Worm (Caenorhabditis elegans) whole organism, young adult: ENCODE measurements around the gene R151.10.

Source experiments
- B0261.1 ChIP-seq: sonication (generic microtip); optimal IDR thresholded peaks from 2 replicates; lab custom pipeline; 2016; ENCODE audit warnings: mild to moderate bottlenecking, missing genetic modification characterization, moderate library complexity, missing compliant biosample characterization
- C06A6.2 ChIP-seq: fragments of 200-800 bp; sonication (Bioruptor generic); conservative IDR thresholded peaks from 2 replicates; pipeline ENCODE4 v1.3.6; 2022; ENCODE audit warnings: missing genetic modification characterization, missing compliant biosample characterization
- D2030.7 ChIP-seq: fragments of 200-800 bp; sonication (Bioruptor generic); IDR thresholded peaks from 2 replicates; pipeline ENCODE4 v1.3.6; 2022; ENCODE audit warnings: missing genetic modification reagents, missing genetic modification characterization, missing compliant biosample characterization
- F10E7.11 ChIP-seq: sonication (generic microtip); optimal IDR thresholded peaks from 2 replicates; lab custom pipeline; 2017; ENCODE audit warnings: mild to moderate bottlenecking, missing genetic modification characterization, moderate library complexity, missing compliant biosample characterization
- F22D6.2 ChIP-seq: sonication (generic microtip); optimal IDR thresholded peaks from 2 replicates; lab custom pipeline; 2016; ENCODE audit warnings: mild to moderate bottlenecking, missing genetic modification characterization, missing compliant biosample characterization
- F23B12.7 ChIP-seq: sonication (generic microtip); optimal IDR thresholded peaks from 2 replicates; lab custom pipeline; 2017; ENCODE audit warnings: missing genetic modification characterization, mild to moderate bottlenecking, missing compliant biosample characterization, antibody characterized with exemption, moderate library complexity; ENCODE audit not compliant: insufficient read depth
- F33H1.4 ChIP-seq: fragments of 200-800 bp; sonication (Bioruptor generic); IDR thresholded peaks from 2 replicates; pipeline ENCODE4 v1.3.6; 2022; ENCODE audit warnings: missing genetic modification reagents, missing genetic modification characterization, missing compliant biosample characterization
- F39B2.1 ChIP-seq: fragments of 200-800 bp; sonication (Bioruptor generic); IDR thresholded peaks from 2 replicates; pipeline ENCODE4 v1.3.6; 2022; ENCODE audit warnings: missing genetic modification reagents, missing genetic modification characterization, missing compliant biosample characterization
- F49E8.2 ChIP-seq: sonication (generic microtip); optimal IDR thresholded peaks from 3 replicates; lab custom pipeline; 2017; ENCODE audit warnings: missing genetic modification characterization, mild to moderate bottlenecking, missing compliant biosample characterization, antibody characterized with exemption, moderate library complexity; ENCODE audit not compliant: insufficient read depth
- F52B5.7 ChIP-seq: sonication (generic microtip); optimal IDR thresholded peaks from 2 replicates; lab custom pipeline; 2016; ENCODE audit warnings: mild to moderate bottlenecking, missing genetic modification characterization, missing compliant biosample characterization
- F57A8.1 ChIP-seq: fragments of 200-800 bp; sonication (Bioruptor generic); optimal IDR thresholded peaks from 2 replicates; lab custom pipeline; 2018; ENCODE audit warnings: mild to moderate bottlenecking, missing genetic modification characterization, moderate library complexity, missing compliant biosample characterization
- T07F8.4 ChIP-seq: sonication (generic microtip); optimal IDR thresholded peaks from 2 replicates; lab custom pipeline; 2016; ENCODE audit warnings: mild to moderate bottlenecking, missing genetic modification characterization, moderate library complexity, missing compliant biosample characterization
- aptf-3 ChIP-seq: fragments of 200-800 bp; sonication (Bioruptor generic); IDR thresholded peaks from 2 replicates; pipeline ENCODE4 v1.3.6; 2022; ENCODE audit warnings: missing genetic modification characterization, missing compliant biosample characterization
- ccch-3 ChIP-seq: fragments of 200-800 bp; sonication (Bioruptor generic); optimal IDR thresholded peaks from 2 replicates; lab custom pipeline; 2018; ENCODE audit warnings: mild to moderate bottlenecking, missing genetic modification characterization, missing compliant biosample characterization
- cebp-1 ChIP-seq, 2 experiments: fragments of 200-800 bp in 1 of 2; sonication (Bioruptor generic) in 1 of 2; sonication (generic microtip) in 1 of 2; IDR thresholded peaks in 1 of 2; optimal IDR thresholded peaks in 1 of 2; 2 replicates each; pipeline versions ENCODE4 v1.3.6 to Lab custom; 2017 to 2022; ENCODE audit warnings: missing compliant biosample characterization in 2 of 2, missing genetic modification characterization in 2 of 2, mild to moderate bottlenecking in 1 of 2, missing genetic modification reagents in 1 of 2, moderate library complexity in 1 of 2
- ceh-100 ChIP-seq: fragments of 200-800 bp; sonication (Bioruptor generic); IDR thresholded peaks from 2 replicates; pipeline ENCODE4 v1.3.6; 2022; ENCODE audit warnings: missing genetic modification reagents, missing genetic modification characterization, missing compliant biosample characterization
- ceh-40 ChIP-seq: fragments of 200-800 bp; sonication (Bioruptor generic); IDR thresholded peaks from 2 replicates; pipeline ENCODE4 v1.3.6; 2022; ENCODE audit warnings: missing genetic modification characterization, missing compliant biosample characterization
- ceh-79 ChIP-seq: sonication (generic microtip); optimal IDR thresholded peaks from 2 replicates; lab custom pipeline; 2017; ENCODE audit warnings: mild to moderate bottlenecking, missing genetic modification characterization, missing compliant biosample characterization
- ceh-91 ChIP-seq: fragments of 200-800 bp; sonication (Bioruptor generic); IDR thresholded peaks from 2 replicates; pipeline ENCODE4 v1.3.6; 2022; ENCODE audit warnings: missing genetic modification reagents, missing genetic modification characterization, missing compliant biosample characterization
- dox-1 ChIP-seq: fragments of 200-800 bp; sonication (Bioruptor generic); IDR thresholded peaks from 2 replicates; pipeline ENCODE4 v1.3.6; 2022; ENCODE audit warnings: missing genetic modification reagents, missing genetic modification characterization, missing compliant biosample characterization
- dpl-1 ChIP-seq: fragments of 150-350 bp; optimal IDR thresholded peaks from 2 replicates; lab custom pipeline; 2014; ENCODE audit warnings: missing biosample characterization, missing genetic modification reagents, missing genetic modification characterization
- efl-1 ChIP-seq: fragments of 150-350 bp; optimal IDR thresholded peaks from 2 replicates; lab custom pipeline; 2014; ENCODE audit warnings: missing biosample characterization, missing genetic modification reagents, missing genetic modification characterization
- egrh-3 ChIP-seq: fragments of 200-800 bp; sonication (Bioruptor generic); IDR thresholded peaks from 2 replicates; pipeline ENCODE4 v1.3.6; 2022; ENCODE audit warnings: missing genetic modification reagents, missing genetic modification characterization, missing compliant biosample characterization
- fkh-3 ChIP-seq: sonication (generic microtip); optimal IDR thresholded peaks from 2 replicates; lab custom pipeline; 2016; ENCODE audit warnings: mild to moderate bottlenecking, missing genetic modification characterization, missing compliant biosample characterization
- gei-17 ChIP-seq: fragments of 200-800 bp; sonication (Bioruptor generic); optimal IDR thresholded peaks from 2 replicates; lab custom pipeline; 2018; ENCODE audit warnings: mild to moderate bottlenecking, missing genetic modification characterization, missing compliant biosample characterization
- hmg-1.2 ChIP-seq: fragments of 200-800 bp; sonication (Bioruptor generic); IDR thresholded peaks from 2 replicates; pipeline ENCODE4 v1.3.6; 2022; ENCODE audit warnings: missing genetic modification reagents, missing genetic modification characterization, missing compliant biosample characterization
- lag-1 ChIP-seq: fragments of 200-800 bp; sonication (Bioruptor generic); IDR thresholded peaks from 2 replicates; pipeline ENCODE4 v1.3.6; 2022; ENCODE audit warnings: missing genetic modification reagents, missing genetic modification characterization, missing compliant biosample characterization
- let-526 ChIP-seq: fragments of 200-800 bp; sonication (Bioruptor generic); IDR thresholded peaks from 2 replicates; pipeline ENCODE4 v1.3.6; 2022; ENCODE audit warnings: missing genetic modification reagents, missing genetic modification characterization, missing compliant biosample characterization
- lsl-1 ChIP-seq: fragments of 200-800 bp; sonication (Bioruptor generic); optimal IDR thresholded peaks from 2 replicates; lab custom pipeline; 2018; ENCODE audit warnings: mild to moderate bottlenecking, missing genetic modification characterization, moderate library complexity, missing compliant biosample characterization
- madf-6 ChIP-seq: fragments of 200-800 bp; sonication (Bioruptor generic); IDR thresholded peaks from 2 replicates; pipeline ENCODE4 v1.3.6; 2022; ENCODE audit warnings: missing genetic modification reagents, missing genetic modification characterization, missing compliant biosample characterization
- mxl-1 ChIP-seq: sonication (generic microtip); optimal IDR thresholded peaks from 2 replicates; lab custom pipeline; 2016; ENCODE audit warnings: missing genetic modification characterization, missing compliant biosample characterization
- sdz-38 ChIP-seq: sonication (generic microtip); optimal IDR thresholded peaks from 2 replicates; lab custom pipeline; 2016; ENCODE audit warnings: missing genotype, missing genetic modification characterization, missing compliant biosample characterization
- snpc-1.3 ChIP-seq: sonication (generic microtip); optimal IDR thresholded peaks from 2 replicates; lab custom pipeline; 2017; ENCODE audit warnings: missing genetic modification characterization, mild to moderate bottlenecking, missing compliant biosample characterization, antibody characterized with exemption, moderate library complexity, missing genotype, missing genetic modification reagents; ENCODE audit not compliant: insufficient read depth
- tbx-9 ChIP-seq: sonication (generic microtip); optimal IDR thresholded peaks from 2 replicates; lab custom pipeline; 2016; ENCODE audit warnings: borderline replicate concordance, missing genetic modification characterization, inconsistent platforms, missing compliant biosample characterization
- zim-3 ChIP-seq: sonication (generic microtip); optimal IDR thresholded peaks from 2 replicates; lab custom pipeline; 2017; ENCODE audit warnings: mild to moderate bottlenecking, missing genetic modification characterization, moderate library complexity, missing compliant biosample characterization
- ztf-22 ChIP-seq: fragments of 200-800 bp; sonication (Bioruptor generic); optimal IDR thresholded peaks from 2 replicates; lab custom pipeline; 2018; ENCODE audit warnings: mild to moderate bottlenecking, missing genetic modification characterization, moderate library complexity, missing compliant biosample characterization

R151.10 gene

ce11 chrIII:7241065-7241464, 10.3 kb upstream of the R151.10 start, which contains the start of gene ztf-31:
TSS of gene ztf-31 (plus strand) at chrIII:7241365.
- TF ChIP-seq F52B5.7 (tag; lab: Kevin White, UChicago) = no peak
- TF ChIP-seq dpl-1 (GFP tag; lab: Kevin White, UChicago) = no peak
- TF ChIP-seq ccch-3 (GFP tag; lab: Kevin White, UChicago) = no peak
- TF ChIP-seq mxl-1 (tag; lab: Kevin White, UChicago) = no peak
- TF ChIP-seq snpc-1.3 (tag; lab: Kevin White, UChicago) = no peak
- no peak for TF ChIP-seq F57A8.1
- TF ChIP-seq lag-1 (GFP tag; lab: Robert Waterston, UW) = no peak
- no peak for TF ChIP-seq ztf-22 (GFP tag; lab: Kevin White, UChicago)
- TF ChIP-seq let-526 = no peak
- TF ChIP-seq tbx-9 (tag; lab: Kevin White, UChicago) = no peak
- TF ChIP-seq zim-3 (tag; lab: Kevin White, UChicago) = no peak
- TF ChIP-seq C06A6.2 = no peak
- TF ChIP-seq lsl-1 (GFP tag; lab: Kevin White, UChicago) = no peak
- TF ChIP-seq aptf-3 (GFP tag; lab: Robert Waterston, UW) = no peak
- TF ChIP-seq F10E7.11 = no peak

- TF ChIP-seq T07F8.4 (tag; lab: Kevin White, UChicago) = no peak
- TF ChIP-seq ceh-79 (tag; lab: Kevin White, UChicago) = no peak
- TF ChIP-seq F49E8.2 (tag; lab: Kevin White, UChicago) = no peak
- no peak for TF ChIP-seq sdz-38 (tag; lab: Kevin White, UChicago)
- TF ChIP-seq B0261.1 = no peak
- TF ChIP-seq C06A6.2 = no peak
- TF ChIP-seq F23B12.7 (tag; lab: Kevin White, UChicago) = no peak
- TF ChIP-seq gei-17 (GFP tag; lab: Kevin White, UChicago) = no peak
- TF ChIP-seq ceh-40 (GFP tag; lab: Robert Waterston, UW) = no peak
- TF ChIP-seq hmg-1.2 (GFP tag; lab: Robert Waterston, UW) = no peak
- no peak for TF ChIP-seq F39B2.1 (GFP tag; lab: Robert Waterston, UW)
- TF ChIP-seq ceh-100 (GFP tag; lab: Robert Waterston, UW) = no peak
- no peak for TF ChIP-seq F10E7.11
- no peak for TF ChIP-seq fkh-3 (tag; lab: Kevin White, UChicago)
- TF ChIP-seq F22D6.2 (tag; lab: Kevin White, UChicago) = no peak
Measured at ce11 chrIII:7239416-7239815, 8.7 kb upstream of the R151.10 start.

ce11 chrIII:7238727-7239126, 8.0 kb upstream of the R151.10 start, which contains the start of gene pars-1:
TSS of gene pars-1 (plus strand) at chrIII:7239027.
- TF ChIP-seq cebp-1 (GFP tag; IDR thresholded peaks at IDR 0.05; lab: Robert Waterston, UW) (no peak), cebp-1 (tag; optimal IDR thresholded peaks at IDR 0.05; lab: Kevin White, UChicago) (peak; percentile 89), D2030.7 (GFP tag; lab: Robert Waterston, UW) (no peak)

ce11 chrIII:7237877-7238276, 7.1 kb upstream of the R151.10 start:
- TF ChIP-seq hmg-1.2 (GFP tag; lab: Robert Waterston, UW) (0 out of 2 replicates have a peak, but pooled peaks have one; percentile 12), dox-1 (GFP tag; lab: Robert Waterston, UW) (peak; percentile 61; the same call in 1 of the 2 replicates), egrh-3 (0 out of 2 replicates have a peak, but pooled peaks have one; percentile 8), lsl-1 (GFP tag; lab: Kevin White, UChicago) (peak; percentile 56), ceh-91 (GFP tag; lab: Robert Waterston, UW) (peak; percentile 63; the same call in 1 of the 2 replicates), madf-6 (peak; percentile 57), efl-1 (peak; percentile 32), F33H1.4 (GFP tag; lab: Robert Waterston, UW) (peak; percentile 82), D2030.7 (GFP tag; lab: Robert Waterston, UW) (peak; percentile 43; the same call in 1 of the 2 replicates)
